Worm (Caenorhabditis elegans) whole organism, L4/young adult: ENCODE data around the gene C52B11.5.

ENCODE experiments used
- W03F9.2 ChIP-seq: fragments of 150-350 bp; optimal IDR thresholded peaks from 2 replicates; lab custom pipeline; 2014; ENCODE audit warnings: missing biosample characterization, missing genetic modification characterization
- him-1 ChIP-seq: sonication (generic microtip); optimal IDR thresholded peaks from 2 replicates; lab custom pipeline; 2016; ENCODE audit warnings: missing genotype, missing genetic modification reagents, missing genetic modification characterization, missing compliant biosample characterization

DNA sequence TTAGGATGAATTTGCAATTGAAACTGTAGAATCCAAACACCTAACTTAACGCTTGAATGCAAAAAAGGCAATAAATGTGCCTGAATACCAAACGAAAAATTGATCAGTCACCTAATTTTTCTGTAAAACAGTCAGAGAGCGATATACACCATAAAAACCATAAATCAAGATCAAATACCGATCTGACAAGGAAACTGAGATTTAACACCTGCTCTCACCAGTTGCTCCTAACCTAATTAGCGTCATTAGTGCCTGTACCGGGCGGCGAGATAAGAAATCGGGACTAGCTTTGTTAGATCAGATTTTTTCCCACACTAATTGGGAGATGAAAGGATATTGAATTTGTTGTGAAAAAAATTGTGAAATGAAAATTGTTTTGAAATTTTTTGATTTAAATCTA lies 49.5 kb upstream of the C52B11.5 start:
- TF ChIP-seq him-1 (tag; lab: Kevin White, UChicago) (no peak), W03F9.2 (tag; lab: Kevin White, UChicago) (no peak)
